Fruit fly (Drosophila melanogaster) whole organism, embryonic: ENCODE measurements around the gene CG9171.
A peak's percentile ranks its signal among the peaks of the same experiment; 100 is the strongest.

ENCODE experiments used
- B-H1 ChIP-seq: fragments of 200-800 bp; sonication (Bioruptor generic); IDR thresholded peaks from 3 replicates; pipeline ENCODE4 v1.3.6; 2022; ENCODE audit warnings: missing biosample characterization, missing genetic modification characterization
- Bgb ChIP-seq: fragments of 200-800 bp; sonication (Bioruptor generic); IDR thresholded peaks from 2 replicates; pipeline ENCODE4 v1.3.6; 2022; ENCODE audit warnings: missing biosample characterization, missing genetic modification characterization; ENCODE audit not compliant: partially characterized antibody
- Blimp-1 ChIP-seq: fragments of 200-800 bp; sonication (Bioruptor generic); optimal IDR thresholded peaks from 3 replicates; lab custom pipeline; 2018; ENCODE audit warnings: missing biosample characterization, missing genetic modification characterization, mild to moderate bottlenecking, moderate library complexity, missing genetic modification reagents
- CG10979 ChIP-seq: fragments of 200-800 bp; sonication (Bioruptor generic); optimal IDR thresholded peaks from 2 replicates; lab custom pipeline; 2018; ENCODE audit warnings: missing biosample characterization, mild to moderate bottlenecking, missing genetic modification characterization, moderate library complexity
- CG11504 ChIP-seq: fragments of 200-800 bp; sonication (Bioruptor generic); optimal IDR thresholded peaks from 3 replicates; lab custom pipeline; 2019; ENCODE audit warnings: missing biosample characterization, mild to moderate bottlenecking, missing genetic modification characterization, moderate library complexity
- CG12219 ChIP-seq: fragments of 200-800 bp; sonication (Bioruptor generic); optimal IDR thresholded peaks from 3 replicates; lab custom pipeline; 2018; ENCODE audit warnings: missing biosample characterization, mild to moderate bottlenecking, missing genetic modification characterization
- CG12659 ChIP-seq: fragments of 200-800 bp; sonication (Bioruptor generic); optimal IDR thresholded peaks from 3 replicates; lab custom pipeline; 2017; ENCODE audit warnings: mild to moderate bottlenecking, missing biosample characterization, missing genetic modification reagents, missing genetic modification characterization
- CG12744 ChIP-seq: fragments of 200-800 bp; sonication (Bioruptor generic); optimal IDR thresholded peaks from 2 replicates; lab custom pipeline; 2016; ENCODE audit warnings: missing biosample characterization, missing genetic modification characterization
- CG12769 ChIP-seq: fragments of 200-800 bp; sonication (Bioruptor generic); optimal IDR thresholded peaks from 2 replicates; lab custom pipeline; 2019; ENCODE audit warnings: missing biosample characterization, mild to moderate bottlenecking, missing genetic modification characterization, moderate library complexity
- CG14710 ChIP-seq: fragments of 200-800 bp; sonication (Bioruptor generic); optimal IDR thresholded peaks from 3 replicates; lab custom pipeline; 2019; ENCODE audit warnings: missing biosample characterization, mild to moderate bottlenecking, missing genetic modification characterization, moderate library complexity
- CG16863 ChIP-seq: fragments of 200-800 bp; sonication (Bioruptor generic); optimal IDR thresholded peaks from 3 replicates; lab custom pipeline; 2016; ENCODE audit warnings: missing biosample characterization, missing genetic modification characterization
- CG32532 ChIP-seq: fragments of 200-800 bp; sonication (Bioruptor generic); IDR thresholded peaks from 2 replicates; pipeline ENCODE4 v1.3.6; 2022; ENCODE audit warnings: missing biosample characterization, missing genetic modification characterization
- CG3281 ChIP-seq: fragments of 200-800 bp; sonication (Bioruptor generic); optimal IDR thresholded peaks from 3 replicates; lab custom pipeline; 2017; ENCODE audit warnings: missing biosample characterization, mild to moderate bottlenecking, missing genetic modification characterization
- CG4282 ChIP-seq: fragments of 200-800 bp; sonication (Bioruptor generic); optimal IDR thresholded peaks from 2 replicates; lab custom pipeline; 2016; ENCODE audit warnings: missing biosample characterization, missing genetic modification characterization
- CG6765 ChIP-seq: fragments of 200-800 bp; sonication (Bioruptor generic); optimal IDR thresholded peaks from 3 replicates; lab custom pipeline; 2017; ENCODE audit warnings: missing biosample characterization, mild to moderate bottlenecking, missing genetic modification characterization
- CG8089 ChIP-seq: fragments of 200-800 bp; sonication (Bioruptor generic); optimal IDR thresholded peaks from 3 replicates; lab custom pipeline; 2016; ENCODE audit warnings: missing biosample characterization, missing genetic modification characterization
- CG8388 ChIP-seq: fragments of 200-800 bp; sonication (Bioruptor generic); optimal IDR thresholded peaks from 2 replicates; lab custom pipeline; 2019; ENCODE audit warnings: missing biosample characterization, mild to moderate bottlenecking, missing genetic modification characterization, moderate library complexity
- CoRest ChIP-seq: fragments of 200-800 bp; sonication (Bioruptor generic); optimal IDR thresholded peaks from 3 replicates; lab custom pipeline; 2018; ENCODE audit warnings: missing biosample characterization, mild to moderate bottlenecking, missing genetic modification characterization, moderate library complexity
- D19A ChIP-seq: fragments of 200-800 bp; optimal IDR thresholded peaks from 3 replicates; lab custom pipeline; 2019; ENCODE audit warnings: missing biosample characterization, mild to moderate bottlenecking, missing genetic modification characterization, moderate library complexity
- D19B ChIP-seq: fragments of 200-800 bp; sonication (Bioruptor generic); optimal IDR thresholded peaks from 2 replicates; lab custom pipeline; 2017; ENCODE audit warnings: missing biosample characterization, mild to moderate bottlenecking, missing genetic modification characterization
- Dp ChIP-seq: fragments of 200-800 bp; sonication (Bioruptor generic); optimal IDR thresholded peaks from 2 replicates; lab custom pipeline; 2018; ENCODE audit warnings: missing biosample characterization, mild to moderate bottlenecking, missing genetic modification characterization, moderate library complexity
- Dref ChIP-seq: fragments of 200-800 bp; sonication (Bioruptor generic); IDR thresholded peaks from 2 replicates; pipeline ENCODE4 v1.3.6; 2022; ENCODE audit warnings: missing biosample characterization, missing genetic modification characterization
- Drgx ChIP-seq: fragments of 200-800 bp; sonication (Bioruptor generic); IDR thresholded peaks from 2 replicates; pipeline ENCODE4 v1.3.6; 2022; ENCODE audit warnings: missing biosample characterization, missing genetic modification characterization
- Ets97D ChIP-seq: fragments of 200-800 bp; sonication (Bioruptor generic); optimal IDR thresholded peaks from 3 replicates; lab custom pipeline; 2016; ENCODE audit warnings: missing biosample characterization, missing genetic modification characterization
- HLH3B ChIP-seq: fragments of 200-800 bp; sonication (Bioruptor generic); IDR thresholded peaks from 2 replicates; pipeline ENCODE4 v1.3.6; 2022; ENCODE audit warnings: missing biosample characterization, missing genetic modification characterization
- Lpt ChIP-seq: fragments of >200 bp; optimal IDR thresholded peaks from 2 replicates; lab custom pipeline; 2018; ENCODE audit warnings: missing biosample characterization, missing genetic modification characterization
- MTF-1 ChIP-seq: fragments of 200-800 bp; sonication (Bioruptor generic); optimal IDR thresholded peaks from 2 replicates; lab custom pipeline; 2018; ENCODE audit warnings: missing biosample characterization, mild to moderate bottlenecking, missing genetic modification characterization, borderline replicate concordance
- Med ChIP-seq: fragments of 200-800 bp; sonication (Bioruptor generic); peaks from one replicate; lab custom pipeline; 2016; ENCODE audit warnings: missing biosample characterization, missing genetic modification characterization, mild to moderate bottlenecking, inconsistent platforms, moderate library complexity
- Nf-YA ChIP-seq: fragments of 200-800 bp; sonication (Bioruptor generic); IDR thresholded peaks from 2 replicates; pipeline ENCODE4 v1.3.6; 2022; ENCODE audit warnings: missing biosample characterization, missing genetic modification characterization
- Opbp ChIP-seq: fragments of 200-800 bp; sonication (Bioruptor generic); IDR thresholded peaks from 3 replicates; pipeline ENCODE4 v1.3.6; 2022; ENCODE audit warnings: missing biosample characterization, missing genetic modification characterization; ENCODE audit not compliant: partially characterized antibody
- Six4 ChIP-seq: fragments of 200-800 bp; sonication (Bioruptor generic); optimal IDR thresholded peaks from 2 replicates; lab custom pipeline; 2016; ENCODE audit warnings: missing biosample characterization, missing genetic modification characterization
- Sox102F ChIP-seq: fragments of 200-800 bp; sonication (Bioruptor generic); optimal IDR thresholded peaks from 2 replicates; lab custom pipeline; 2018; ENCODE audit warnings: missing biosample characterization, mild to moderate bottlenecking, missing genetic modification characterization, moderate library complexity
- Sry-δ ChIP-seq: fragments of 200-800 bp; sonication (Bioruptor generic); optimal IDR thresholded peaks from 2 replicates; lab custom pipeline; 2016; ENCODE audit warnings: missing biosample characterization, missing genetic modification characterization
- Stat92E ChIP-seq, 3 experiments: fragments of >200 bp in 2 of 3; fragments of 200-800 bp in 1 of 3; sonication (Bioruptor generic) in 1 of 3; optimal IDR thresholded peaks; 2 replicates each; lab custom pipeline; 2017 to 2019; ENCODE audit warnings: missing biosample characterization in 3 of 3, missing genetic modification characterization in 3 of 3, mild to moderate bottlenecking in 1 of 3, moderate library complexity in 1 of 3
- Taf1 ChIP-seq: fragments of 200-800 bp; sonication (Bioruptor generic); IDR thresholded peaks from 2 replicates; pipeline ENCODE4 v1.3.6; 2022; ENCODE audit warnings: missing biosample characterization, missing genetic modification characterization
- amos ChIP-seq: fragments of 200-800 bp; sonication (Bioruptor generic); IDR thresholded peaks from 2 replicates; pipeline ENCODE4 v1.3.6; 2022; ENCODE audit warnings: missing biosample characterization, missing genetic modification characterization; ENCODE audit not compliant: partially characterized antibody
- ato ChIP-seq: fragments of 200-800 bp; sonication (Bioruptor generic); IDR thresholded peaks from 2 replicates; pipeline ENCODE4 v1.3.6; 2022; ENCODE audit warnings: missing biosample characterization, missing genetic modification characterization; ENCODE audit not compliant: partially characterized antibody
- bbx ChIP-seq: fragments of 200-800 bp; sonication (Bioruptor generic); IDR thresholded peaks from 2 replicates; pipeline ENCODE4 v1.3.6; 2022; ENCODE audit warnings: missing biosample characterization, missing genetic modification characterization; ENCODE audit not compliant: partially characterized antibody
- exex ChIP-seq: fragments of 200-800 bp; sonication (Bioruptor generic); optimal IDR thresholded peaks from 4 replicates; lab custom pipeline; 2018; ENCODE audit warnings: missing biosample characterization, mild to moderate bottlenecking, missing genetic modification characterization, moderate library complexity
- grau ChIP-seq: fragments of 200-800 bp; optimal IDR thresholded peaks from 3 replicates; lab custom pipeline; 2019; ENCODE audit warnings: missing biosample characterization, mild to moderate bottlenecking, missing genetic modification characterization, moderate library complexity
- gsb-n ChIP-seq: fragments of 200-800 bp; sonication (Bioruptor generic); optimal IDR thresholded peaks from 3 replicates; lab custom pipeline; 2018; ENCODE audit warnings: missing biosample characterization, mild to moderate bottlenecking, missing genetic modification characterization
- kni ChIP-seq: fragments of 200-800 bp; sonication (Bioruptor generic); optimal IDR thresholded peaks from 3 replicates; lab custom pipeline; 2017; ENCODE audit warnings: mild to moderate bottlenecking, missing biosample characterization, missing genetic modification reagents, missing genetic modification characterization
- lola ChIP-seq, 3 experiments: fragments of >200 bp in 2 of 3; fragments of 200-800 bp in 1 of 3; sonication (Bioruptor generic) in 1 of 3; optimal IDR thresholded peaks; 2 replicates each; lab custom pipeline; 2017 to 2019; ENCODE audit warnings: missing biosample characterization in 3 of 3, missing genetic modification characterization in 3 of 3, mild to moderate bottlenecking in 1 of 3, moderate library complexity in 1 of 3
- p53 ChIP-seq: fragments of 200-800 bp; sonication (Bioruptor generic); optimal IDR thresholded peaks from 2 replicates; lab custom pipeline; 2016; ENCODE audit warnings: missing biosample characterization, missing genetic modification characterization
- psq ChIP-seq: fragments of 200-800 bp; sonication (Bioruptor generic); optimal IDR thresholded peaks from 2 replicates; lab custom pipeline; 2017; ENCODE audit warnings: missing biosample characterization, missing genetic modification characterization
- tna ChIP-seq: fragments of 200-800 bp; sonication (Bioruptor generic); IDR thresholded peaks from 2 replicates; pipeline ENCODE4 v1.3.6; 2022; ENCODE audit warnings: missing biosample characterization, missing genetic modification characterization; ENCODE audit not compliant: partially characterized antibody

The CG9171 gene

dm6 chr2L:5730432-5730831, 69.6 kb downstream of the CG9171 start (continued):
- no peak for TF ChIP-seq Lpt
- TF ChIP-seq Sox102F (GFP tag; lab: Kevin White, UChicago): peak; percentile 19
- peak; percentile 34 for TF ChIP-seq CG11504 (tag; lab: Kevin White, UChicago)

dm6 chr2L:5728711-5729110, 71.3 kb downstream of the CG9171 start, which contains the start of gene CG14006:
Gene CG14006 (minus strand): TSS chr2L:5728811.
- TF ChIP-seq CG6765 (GFP tag; lab: Kevin White, UChicago) (no peak), Nf-YA (GFP tag; lab: Robert Waterston, UW) (no peak), p53 (no peak), CG8388 (GFP tag; lab: Kevin White, UChicago) (no peak), exex (no peak), ato (no peak), Bgb (GFP tag; lab: Robert Waterston, UW) (no peak), CG32532 (GFP tag; lab: Robert Waterston, UW) (no peak), CoRest (tag; lab: Kevin White, UChicago) (no peak), CG14710 (tag; lab: Kevin White, UChicago) (no peak), tna (GFP tag; lab: Robert Waterston, UW) (no peak), Six4 (no peak), CG12219 (no peak), CG12744 (GFP tag; lab: Kevin White, UChicago) (no peak), CG12769 (no peak), CG10979 (tag; lab: Kevin White, UChicago) (no peak)
- TF ChIP-seq, all 482 proteins: peak for 0

- TF ChIP-seq Blimp-1: no peak
- no peak for TF ChIP-seq gsb-n (tag; lab: Kevin White, UChicago)
- peak; percentile 24 for TF ChIP-seq D19B (GFP tag; lab: Kevin White, UChicago)
- TF ChIP-seq CG16863 (GFP tag; lab: Kevin White, UChicago): no peak
- TF ChIP-seq CG8089: no peak
- TF ChIP-seq bbx: no peak
- no peak for TF ChIP-seq B-H1
- no peak for TF ChIP-seq Taf1 (GFP tag; lab: Robert Waterston, UW)
- no peak for TF ChIP-seq MTF-1 (GFP tag; lab: Kevin White, UChicago)
- TF ChIP-seq D19A (tag; lab: Kevin White, UChicago): peak; percentile 58
- TF ChIP-seq grau (tag; lab: Kevin White, UChicago): peak; percentile 84
- TF ChIP-seq Ets97D (GFP tag; lab: Kevin White, UChicago): no peak
Measured at dm6 chr2L:5726049-5726448, 74.0 kb downstream of the CG9171 start.

- TF ChIP-seq Sry-δ (GFP tag; lab: Kevin White, UChicago): peak; percentile 92
- peak; percentile 43 for TF ChIP-seq kni
- no peak for TF ChIP-seq Drgx
- TF ChIP-seq Stat92E (GFP tag; optimal IDR thresholded peaks at IDR 0.05; lab: Kevin White, UChicago): peak in 1 of 3 experiments; percentile 39
- TF ChIP-seq bbx: peak; percentile 100
- TF ChIP-seq Opbp (GFP tag; lab: Robert Waterston, UW): peak; percentile 99
- peak; percentile 79 for TF ChIP-seq Med
- TF ChIP-seq Dp (GFP tag; lab: Kevin White, UChicago): peak; percentile 71
- TF ChIP-seq psq (GFP tag; lab: Kevin White, UChicago): peak; percentile 48
- peak in 1 of 3 experiments; percentile 5 for TF ChIP-seq lola (GFP tag; optimal IDR thresholded peaks at IDR 0.05; lab: Kevin White, UChicago)
- TF ChIP-seq CG12659 (GFP tag; lab: Kevin White, UChicago): peak; percentile 44
- TF ChIP-seq Dref (GFP tag; lab: Robert Waterston, UW): peak; percentile 100
- TF ChIP-seq amos (GFP tag; lab: Robert Waterston, UW): peak; percentile 100
- peak; percentile 3 for TF ChIP-seq CG3281
- TF ChIP-seq Bgb (GFP tag; lab: Robert Waterston, UW): peak; percentile 100
- TF ChIP-seq HLH3B: no peak
- peak; percentile 10 for TF ChIP-seq CG4282 (GFP tag; lab: Kevin White, UChicago)
Measured at dm6 chr2L:5724521-5725023, 75.5 kb downstream of the CG9171 start, which contains the start of gene CG11030. Gene CG11030 (plus strand): TSS chr2L:5724656.
